Worm (Caenorhabditis elegans) whole organism, midembryonic: Measurements from ENCODE around the gene col-162.

Experiments used
- T22C8.4 ChIP-seq: fragments of 200-800 bp; sonication (Bioruptor generic); IDR thresholded peaks from 2 replicates; pipeline ENCODE4 v1.3.6; 2022; ENCODE audit warnings: missing genetic modification characterization, missing compliant biosample characterization
- cog-1 ChIP-seq: sonication (generic microtip); optimal IDR thresholded peaks from 2 replicates; lab custom pipeline; 2016; ENCODE audit warnings: missing genetic modification characterization, missing compliant biosample characterization
- flt-1 ChIP-seq: fragments of 200-800 bp; sonication (Bioruptor generic); IDR thresholded peaks from 2 replicates; pipeline ENCODE4 v1.3.6; 2022; ENCODE audit warnings: missing genetic modification characterization, missing compliant biosample characterization
- klf-2 ChIP-seq: fragments of 200-800 bp; sonication (Bioruptor generic); conservative IDR thresholded peaks from 2 replicates; pipeline ENCODE4 v1.3.6; 2022; ENCODE audit warnings: missing genetic modification reagents, missing genetic modification characterization, missing compliant biosample characterization
- med-1 ChIP-seq: sonication (generic microtip); optimal IDR thresholded peaks from 2 replicates; lab custom pipeline; 2017; ENCODE audit warnings: missing genetic modification characterization, mild to moderate bottlenecking, missing compliant biosample characterization, antibody characterized with exemption, missing genetic modification reagents; ENCODE audit not compliant: insufficient read depth
- ref-1 ChIP-seq: fragments of 200-800 bp; sonication (Bioruptor generic); conservative IDR thresholded peaks from 2 replicates; pipeline ENCODE4 v1.3.6; 2022; ENCODE audit warnings: missing genetic modification reagents, missing genetic modification characterization, missing compliant biosample characterization
- tab-1 ChIP-seq: fragments of 200-800 bp; sonication (Bioruptor generic); IDR thresholded peaks from 2 replicates; pipeline ENCODE4 v1.3.6; 2022; ENCODE audit warnings: missing genetic modification characterization, missing compliant biosample characterization
- ztf-23 ChIP-seq: fragments of 200-800 bp; sonication (Bioruptor generic); IDR thresholded peaks from 2 replicates; pipeline ENCODE4 v1.3.6; 2022; ENCODE audit warnings: missing genetic modification reagents, missing genetic modification characterization, missing compliant biosample characterization
- ztf-29 ChIP-seq: fragments of 200-800 bp; sonication (Bioruptor generic); IDR thresholded peaks from 2 replicates; pipeline ENCODE4 v1.3.6; 2022; ENCODE audit warnings: missing genetic modification reagents, missing genetic modification characterization, missing compliant biosample characterization

col-162 gene

ce11 chrV:13408440-13408839, 33.3 kb upstream of the col-162 start:
- TF ChIP-seq med-1 (GFP tag; lab: Kevin White, UChicago) (no peak), tab-1 (GFP tag; lab: Robert Waterston, UW) (no peak), ref-1 (no peak), T22C8.4 (no peak), klf-2 (GFP tag; lab: Robert Waterston, UW) (no peak), ztf-23 (GFP tag; lab: Robert Waterston, UW) (no peak), cog-1 (tag; lab: Kevin White, UChicago) (no peak), ztf-29 (GFP tag; lab: Robert Waterston, UW) (no peak)

ce11 chrV:13409089-13409488, 32.7 kb upstream of the col-162 start:
- TF ChIP-seq ref-1 = no peak
- TF ChIP-seq ztf-23 (GFP tag; lab: Robert Waterston, UW) = no peak
- TF ChIP-seq med-1 (GFP tag; lab: Kevin White, UChicago) = no peak
- no peak for TF ChIP-seq T22C8.4
- no peak for TF ChIP-seq klf-2 (GFP tag; lab: Robert Waterston, UW)
- TF ChIP-seq cog-1 (tag; lab: Kevin White, UChicago) = no peak
- no peak for TF ChIP-seq ztf-29 (GFP tag; lab: Robert Waterston, UW)
- no peak for TF ChIP-seq tab-1 (GFP tag; lab: Robert Waterston, UW)

ce11 chrV:13410688-13411087, 31.1 kb upstream of the col-162 start, which contains the start of gene F53F1.4:
Gene F53F1.4 (plus strand): TSS chrV:13411077.
- no peak for TF ChIP-seq tab-1 (GFP tag; lab: Robert Waterston, UW)
- TF ChIP-seq ztf-23 (GFP tag; lab: Robert Waterston, UW) = no peak
- no peak for TF ChIP-seq cog-1 (tag; lab: Kevin White, UChicago)
- no peak for TF ChIP-seq ref-1
- no peak for TF ChIP-seq T22C8.4
- TF ChIP-seq klf-2 (GFP tag; lab: Robert Waterston, UW) = no peak
- no peak for TF ChIP-seq med-1 (GFP tag; lab: Kevin White, UChicago)
- no peak for TF ChIP-seq flt-1 (GFP tag; lab: Robert Waterston, UW)
- TF ChIP-seq ztf-29 (GFP tag; lab: Robert Waterston, UW) = no peak

- TF ChIP-seq cog-1 (tag; lab: Kevin White, UChicago) (no peak), klf-2 (GFP tag; lab: Robert Waterston, UW) (no peak), flt-1 (GFP tag; lab: Robert Waterston, UW) (no peak), ztf-23 (GFP tag; lab: Robert Waterston, UW) (no peak), med-1 (GFP tag; lab: Kevin White, UChicago) (no peak), T22C8.4 (no peak), tab-1 (GFP tag; lab: Robert Waterston, UW) (no peak), ref-1 (no peak), ztf-29 (GFP tag; lab: Robert Waterston, UW) (no peak)
Observed at ce11 chrV:13411225-13411991, 30.4 kb upstream of the col-162 start.

ce11 chrV:13411992-13412298, 29.8 kb upstream of the col-162 start:
- TF ChIP-seq klf-2 (GFP tag; lab: Robert Waterston, UW) (no peak), ref-1 (no peak), flt-1 (GFP tag; lab: Robert Waterston, UW) (no peak), cog-1 (tag; lab: Kevin White, UChicago) (no peak)

ce11 chrV:13413301-13413700, 28.5 kb upstream of the col-162 start:
- TF ChIP-seq T22C8.4 (no peak), flt-1 (GFP tag; lab: Robert Waterston, UW) (no peak), ref-1 (no peak), ztf-23 (GFP tag; lab: Robert Waterston, UW) (no peak), klf-2 (GFP tag; lab: Robert Waterston, UW) (no peak), ztf-29 (GFP tag; lab: Robert Waterston, UW) (no peak), med-1 (GFP tag; lab: Kevin White, UChicago) (no peak), cog-1 (tag; lab: Kevin White, UChicago) (no peak), tab-1 (GFP tag; lab: Robert Waterston, UW) (no peak)

ce11 chrV:13414585-13414984, 27.2 kb upstream of the col-162 start, which contains the start of gene cut-2:
Gene cut-2 (plus strand): TSS chrV:13414949.
- TF ChIP-seq ztf-29 (GFP tag; lab: Robert Waterston, UW) (no peak), ref-1 (no peak)

- TF ChIP-seq cog-1 (tag; lab: Kevin White, UChicago) = no peak
- TF ChIP-seq klf-2 (GFP tag; lab: Robert Waterston, UW) = no peak; the same call in 1 of the 2 replicates
- TF ChIP-seq ztf-29 (GFP tag; lab: Robert Waterston, UW) = no peak
- TF ChIP-seq ztf-23 (GFP tag; lab: Robert Waterston, UW) = no peak
- TF ChIP-seq T22C8.4 = no peak
Observed at ce11 chrV:13415462-13415861, 26.3 kb upstream of the col-162 start.

ce11 chrV:13416076-13416475, 25.7 kb upstream of the col-162 start:
- TF ChIP-seq flt-1 (GFP tag; lab: Robert Waterston, UW) = no peak
- no peak for TF ChIP-seq ztf-29 (GFP tag; lab: Robert Waterston, UW)
- TF ChIP-seq klf-2 (GFP tag; lab: Robert Waterston, UW) = no peak
- TF ChIP-seq T22C8.4 = no peak
- TF ChIP-seq tab-1 (GFP tag; lab: Robert Waterston, UW) = no peak
- TF ChIP-seq ztf-23 (GFP tag; lab: Robert Waterston, UW) = no peak
- TF ChIP-seq cog-1 (tag; lab: Kevin White, UChicago) = no peak
- no peak for TF ChIP-seq med-1 (GFP tag; lab: Kevin White, UChicago)
- no peak for TF ChIP-seq ref-1

ce11 chrV:13417513-13417912, 24.2 kb upstream of the col-162 start, which contains the start of gene F53F1.6:
Gene F53F1.6 (minus strand): TSS chrV:13417613.
- no peak for TF ChIP-seq ztf-23 (GFP tag; lab: Robert Waterston, UW)
- TF ChIP-seq ref-1 = no peak
- TF ChIP-seq flt-1 (GFP tag; lab: Robert Waterston, UW) = no peak
- TF ChIP-seq klf-2 (GFP tag; lab: Robert Waterston, UW) = no peak
- no peak for TF ChIP-seq cog-1 (tag; lab: Kevin White, UChicago)
- no peak for TF ChIP-seq tab-1 (GFP tag; lab: Robert Waterston, UW)
- TF ChIP-seq ztf-29 (GFP tag; lab: Robert Waterston, UW) = no peak
- TF ChIP-seq T22C8.4 = no peak
- TF ChIP-seq med-1 (GFP tag; lab: Kevin White, UChicago) = no peak
